Fruit fly (Drosophila melanogaster): Measurements from ENCODE around the gene CCT7.

DNA sequence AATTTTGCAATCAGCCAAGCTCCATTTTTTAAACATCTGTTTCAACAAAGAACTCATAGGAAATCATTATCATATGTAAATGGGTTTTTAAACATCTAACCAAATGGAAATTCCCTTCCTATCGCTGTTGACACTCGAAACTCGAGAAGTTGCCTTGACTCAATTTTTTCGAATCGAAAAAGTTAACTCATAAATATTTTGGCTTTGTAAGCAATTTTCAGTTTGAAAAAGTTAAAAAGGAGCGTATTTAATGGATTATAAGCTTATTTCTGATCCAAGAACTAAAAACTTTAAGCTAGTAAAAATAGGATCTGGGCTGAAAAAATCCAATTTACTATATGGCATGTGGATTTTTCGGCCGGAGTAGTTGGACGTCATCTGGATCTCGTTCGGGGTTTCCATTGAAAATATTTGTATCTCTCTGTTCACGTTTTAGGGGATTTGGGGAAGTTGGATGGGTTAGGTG, 11.8 kb downstream of the CCT7 start, which contains the start of gene CG9837:
- TF ChIP-seq Gug (GFP tag; IDR thresholded peaks at IDR 0.05) (no peak), Ets96B (tag; optimal IDR thresholded peaks at IDR 0.05) (no peak)
